Fruit fly (Drosophila melanogaster): ENCODE data around the gene CG43886.
A peak's percentile ranks its signal among the peaks of the same experiment; 100 is the strongest.

DNA sequence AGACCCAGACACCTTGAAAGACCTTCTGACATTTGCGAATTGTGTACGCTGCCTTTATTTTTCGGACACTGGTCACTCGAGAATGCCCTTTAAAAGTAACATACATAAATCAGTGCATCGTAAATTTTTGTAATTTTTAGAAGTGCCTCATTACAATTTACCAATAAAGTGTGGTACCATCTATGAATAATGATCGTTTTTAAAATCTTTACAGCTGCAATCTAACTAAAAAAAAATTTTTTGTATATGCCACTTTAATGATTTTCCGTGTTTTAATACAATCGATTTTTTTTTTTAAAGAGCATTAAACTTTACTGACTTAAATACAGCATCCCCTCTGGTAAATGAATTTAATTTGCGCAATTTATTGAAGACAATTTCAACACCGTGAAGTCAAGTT lies 2.5 kb downstream of the CG43886 start:
- TF ChIP-seq lola (GFP tag; optimal IDR thresholded peaks at IDR 0.05) (no peak), rgr (GFP tag; optimal IDR thresholded peaks at IDR 0.05) (peak; percentile 71), CG32264 (GFP tag; optimal IDR thresholded peaks at IDR 0.05) (peak; percentile 12), pan (optimal IDR thresholded peaks at IDR 0.05) (no peak)
